Worm (Caenorhabditis elegans): ENCODE measurements around the gene Y53G8AR.8.

DNA sequence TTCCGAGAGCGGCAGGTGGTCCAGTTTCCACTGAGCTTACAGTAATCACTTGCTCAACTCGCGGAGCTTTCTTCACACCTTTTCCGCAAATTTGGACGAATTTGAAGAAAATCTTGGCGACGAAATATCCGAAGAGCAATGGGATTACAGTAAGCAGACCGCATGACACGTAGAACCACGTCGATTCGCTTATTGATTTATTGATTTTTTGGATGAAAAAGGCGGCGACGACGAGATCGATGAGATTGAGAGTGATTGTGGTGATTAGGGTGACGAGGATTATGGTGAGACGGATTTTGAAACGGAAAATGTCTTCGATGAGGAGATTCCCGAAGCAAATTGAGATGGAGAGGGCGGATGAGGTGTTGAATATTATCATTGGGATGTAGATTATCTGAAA lies 30.4 kb downstream of the Y53G8AR.8 start:
- TF ChIP-seq him-1 (tag; optimal IDR thresholded peaks at IDR 0.05): no peak
- TF ChIP-seq W03F9.2 (tag; optimal IDR thresholded peaks at IDR 0.05): no peak

Data from whole organism, L4/young adult.